Worm (Caenorhabditis elegans): ENCODE results near the gene F33G12.3.

- TF ChIP-seq ama-1 (optimal IDR thresholded peaks at IDR 0.05), result no peak
- TF ChIP-seq hnd-1 (tag; optimal IDR thresholded peaks at IDR 0.05), result no peak
- TF ChIP-seq F13C5.2 (tag; optimal IDR thresholded peaks at IDR 0.05), result no peak
- TF ChIP-seq hmg-4 (GFP tag; optimal IDR thresholded peaks at IDR 0.05), result no peak
- no peak for TF ChIP-seq aly-1 (tag; optimal IDR thresholded peaks at IDR 0.05)
- TF ChIP-seq ets-7 (tag; optimal IDR thresholded peaks at IDR 0.05), result no peak
- TF ChIP-seq sea-1 (GFP tag; conservative IDR thresholded peaks at IDR 0.05), result no peak
- TF ChIP-seq ceh-36 (tag; optimal IDR thresholded peaks at IDR 0.05), result no peak
- TF ChIP-seq tra-4 (tag; optimal IDR thresholded peaks at IDR 0.05), result no peak
These were observed 47.8 kb downstream of the F33G12.3 start for ce11 chrII:4985961-4986503.
